Worm (Caenorhabditis elegans): ENCODE data around the gene W04B5.8.

- TF ChIP-seq pha-4 (GFP tag; IDR thresholded peaks at IDR 0.05) (no peak), pha-4 (tag; optimal IDR thresholded peaks at IDR 0.05) (no peak), dve-1 (tag; optimal IDR thresholded peaks at IDR 0.05; ENCODE audit: insufficient read depth) (no peak), lsy-2 (tag; optimal IDR thresholded peaks at IDR 0.05) (no peak), snpc-4 (tag; optimal IDR thresholded peaks at IDR 0.05) (no peak), gei-8 (GFP tag; optimal IDR thresholded peaks at IDR 0.05) (no peak), nhr-77 (tag; optimal IDR thresholded peaks at IDR 0.05) (no peak), hlh-30 (tag; optimal IDR thresholded peaks at IDR 0.05; ENCODE audit: insufficient read depth) (no peak), lin-39 (tag; optimal IDR thresholded peaks at IDR 0.05) (no peak), skn-1 (tag; optimal IDR thresholded peaks at IDR 0.05) (no peak), nhr-25 (tag; optimal IDR thresholded peaks at IDR 0.05; ENCODE audit: borderline replicate concordance, insufficient read depth) (no peak), mxl-2 (GFP tag; conservative IDR thresholded peaks at IDR 0.05) (no peak), F37D6.2 (tag; optimal IDR thresholded peaks at IDR 0.05) (no peak), zag-1 (tag; optimal IDR thresholded peaks at IDR 0.05) (no peak), R02D3.7 (tag; optimal IDR thresholded peaks at IDR 0.05) (no peak)
Measured at ce11 chrIII:2445574-2446259, 19.6 kb downstream of the W04B5.8 start, which contains the start of the genes E02H9.7 and klo-2.
